Fruit fly (Drosophila melanogaster) whole organism, prepupa: Measurements from ENCODE around the gene beta'COP.

Experiments
- Blimp-1 ChIP-seq: fragments of 200-800 bp; sonication (Bioruptor generic); optimal IDR thresholded peaks from 3 replicates; lab custom pipeline; 2017; ENCODE audit warnings: missing biosample characterization, missing genetic modification characterization, mild to moderate bottlenecking, moderate library complexity, missing genetic modification reagents
- CG10669 ChIP-seq: fragments of 200-800 bp; sonication (Bioruptor generic); optimal IDR thresholded peaks from 3 replicates; lab custom pipeline; 2018; ENCODE audit warnings: missing biosample characterization, mild to moderate bottlenecking, missing genetic modification characterization, moderate library complexity
- CG11294 ChIP-seq: fragments of 200-800 bp; sonication (Bioruptor generic); IDR thresholded peaks from 2 replicates; pipeline ENCODE4 v1.3.6; 2022; ENCODE audit warnings: missing biosample characterization, missing genetic modification characterization
- CG11762 ChIP-seq: fragments of 200-800 bp; sonication (Bioruptor generic); optimal IDR thresholded peaks from 3 replicates; lab custom pipeline; 2016; ENCODE audit warnings: missing biosample characterization, missing genetic modification characterization; ENCODE audit not compliant: insufficient read depth
- CG11902 ChIP-seq: fragments of 200-800 bp; sonication (Bioruptor generic); optimal IDR thresholded peaks from 3 replicates; lab custom pipeline; 2016; ENCODE audit warnings: missing biosample characterization, missing genetic modification characterization
- CG15336 ChIP-seq: fragments of 200-800 bp; sonication (Bioruptor generic); IDR thresholded peaks from 2 replicates; pipeline ENCODE4 v1.3.6; 2022; ENCODE audit warnings: missing biosample characterization, missing genetic modification characterization
- CG1621 ChIP-seq: fragments of 200-800 bp; sonication (Bioruptor generic); optimal IDR thresholded peaks from 3 replicates; lab custom pipeline; 2018; ENCODE audit warnings: missing biosample characterization, mild to moderate bottlenecking, missing genetic modification characterization
- CG16779 ChIP-seq: fragments of 200-800 bp; sonication (Bioruptor generic); optimal IDR thresholded peaks from 3 replicates; lab custom pipeline; 2017; ENCODE audit warnings: missing biosample characterization, mild to moderate bottlenecking, missing genetic modification characterization
- CG3032 ChIP-seq: fragments of 200-800 bp; optimal IDR thresholded peaks from 2 replicates; lab custom pipeline; 2019; ENCODE audit warnings: missing biosample characterization, mild to moderate bottlenecking, missing genetic modification characterization, moderate library complexity
- CG31627 ChIP-seq: fragments of 200-800 bp; sonication (Bioruptor generic); optimal IDR thresholded peaks from 3 replicates; lab custom pipeline; 2016; ENCODE audit warnings: missing biosample characterization, missing genetic modification characterization
- CG32006 ChIP-seq: fragments of 200-800 bp; sonication (Bioruptor generic); optimal IDR thresholded peaks from 3 replicates; lab custom pipeline; 2017; ENCODE audit warnings: missing biosample characterization, mild to moderate bottlenecking, missing genetic modification characterization
- CG34406 ChIP-seq: fragments of 200-800 bp; sonication (Bioruptor generic); optimal IDR thresholded peaks from 3 replicates; lab custom pipeline; 2016; ENCODE audit warnings: missing biosample characterization, missing genetic modification characterization
- CG3919 ChIP-seq: fragments of 200-800 bp; sonication (Bioruptor generic); optimal IDR thresholded peaks from 3 replicates; lab custom pipeline; 2016; ENCODE audit warnings: missing biosample characterization, missing genetic modification characterization
- CG6163 ChIP-seq: fragments of 200-800 bp; sonication (Bioruptor generic); IDR thresholded peaks from 3 replicates; pipeline ENCODE4 v1.3.6; 2022; ENCODE audit warnings: missing biosample characterization, missing genetic modification characterization
- CG6276 ChIP-seq: fragments of 200-800 bp; sonication (Bioruptor generic); optimal IDR thresholded peaks from 2 replicates; lab custom pipeline; 2017; ENCODE audit warnings: missing biosample characterization, mild to moderate bottlenecking, missing genetic modification characterization
- CG6792 ChIP-seq: fragments of 200-800 bp; sonication (Bioruptor generic); optimal IDR thresholded peaks from 3 replicates; lab custom pipeline; 2016; ENCODE audit warnings: missing biosample characterization, missing genetic modification characterization
- CG6854 ChIP-seq: fragments of 200-800 bp; sonication (Bioruptor generic); optimal IDR thresholded peaks from 2 replicates; lab custom pipeline; 2017; ENCODE audit warnings: missing biosample characterization, mild to moderate bottlenecking, missing genetic modification characterization
- CG7368 ChIP-seq: fragments of 200-800 bp; sonication (Bioruptor generic); optimal IDR thresholded peaks from 3 replicates; lab custom pipeline; 2016; ENCODE audit warnings: missing biosample characterization, missing genetic modification characterization
- CG8319 ChIP-seq: fragments of 200-800 bp; sonication (Bioruptor generic); optimal IDR thresholded peaks from 3 replicates; lab custom pipeline; 2016; ENCODE audit warnings: missing biosample characterization, missing genetic modification characterization
- CG8632 ChIP-seq: fragments of 200-800 bp; sonication (Bioruptor generic); optimal IDR thresholded peaks from 3 replicates; lab custom pipeline; 2016; ENCODE audit warnings: missing biosample characterization, missing genetic modification characterization
- Eip75B ChIP-seq: fragments of 200-800 bp; sonication (Bioruptor generic); optimal IDR thresholded peaks from 3 replicates; lab custom pipeline; 2016; ENCODE audit warnings: missing biosample characterization, missing genetic modification characterization
- Eip78C ChIP-seq: fragments of 200-800 bp; sonication (Bioruptor generic); peaks from one replicate; lab custom pipeline; 2016; ENCODE audit warnings: missing biosample characterization, missing genetic modification characterization
- Eip93F ChIP-seq: fragments of 200-800 bp; sonication (Bioruptor generic); optimal IDR thresholded peaks from 2 replicates; lab custom pipeline; 2016; ENCODE audit warnings: missing biosample characterization, mild to moderate bottlenecking, missing genetic modification characterization
- Ets21C ChIP-seq: fragments of 200-800 bp; sonication (Bioruptor generic); optimal IDR thresholded peaks from 3 replicates; lab custom pipeline; 2016; ENCODE audit warnings: missing biosample characterization, missing genetic modification characterization
- Gug ChIP-seq: fragments of 200-800 bp; sonication (Bioruptor generic); IDR thresholded peaks from 2 replicates; pipeline ENCODE4 v1.3.6; 2022; ENCODE audit warnings: missing biosample characterization, missing genetic modification characterization
- Hr38 ChIP-seq: sonication (Bioruptor generic); optimal IDR thresholded peaks from 2 replicates; lab custom pipeline; 2016; ENCODE audit warnings: missing biosample characterization, missing genetic modification characterization
- Met ChIP-seq: fragments of 200-800 bp; sonication (Bioruptor generic); optimal IDR thresholded peaks from 3 replicates; lab custom pipeline; 2016; ENCODE audit warnings: missing biosample characterization, missing genetic modification characterization
- OdsH ChIP-seq: fragments of 200-800 bp; sonication (Bioruptor generic); optimal IDR thresholded peaks from 3 replicates; lab custom pipeline; 2016; ENCODE audit warnings: missing biosample characterization, missing genetic modification characterization
- Smox ChIP-seq: fragments of 200-800 bp; sonication (Bioruptor generic); optimal IDR thresholded peaks from 3 replicates; lab custom pipeline; 2016; ENCODE audit warnings: missing biosample characterization, missing genetic modification characterization
- Sox102F ChIP-seq: fragments of 200-800 bp; sonication (Bioruptor generic); optimal IDR thresholded peaks from 2 replicates; lab custom pipeline; 2016; ENCODE audit warnings: missing biosample characterization, mild to moderate bottlenecking, missing genetic modification characterization
- Sox15 ChIP-seq: fragments of 200-800 bp; sonication (Bioruptor generic); optimal IDR thresholded peaks from 3 replicates; lab custom pipeline; 2016; ENCODE audit warnings: missing biosample characterization, missing genetic modification characterization
- achi ChIP-seq: fragments of 200-800 bp; sonication (Bioruptor generic); optimal IDR thresholded peaks from 3 replicates; lab custom pipeline; 2016; ENCODE audit warnings: missing biosample characterization, missing genetic modification characterization
- acj6 ChIP-seq: fragments of 200-800 bp; sonication (Bioruptor generic); optimal IDR thresholded peaks from 3 replicates; lab custom pipeline; 2016; ENCODE audit warnings: missing biosample characterization, missing genetic modification characterization
- cyc ChIP-seq: fragments of 200-800 bp; sonication (Bioruptor generic); optimal IDR thresholded peaks from 3 replicates; lab custom pipeline; 2016; ENCODE audit warnings: missing biosample characterization, missing genetic modification characterization
- dac ChIP-seq: fragments of 200-800 bp; sonication (Bioruptor generic); optimal IDR thresholded peaks from 2 replicates; lab custom pipeline; 2017; ENCODE audit warnings: missing biosample characterization, mild to moderate bottlenecking, missing genetic modification characterization
- dsx ChIP-seq: fragments of 200-800 bp; optimal IDR thresholded peaks from 3 replicates; lab custom pipeline; 2019; ENCODE audit warnings: missing biosample characterization, mild to moderate bottlenecking, missing genetic modification characterization, moderate library complexity; ENCODE audit not compliant: poor library complexity, severe bottlenecking
- eg ChIP-seq: fragments of 200-800 bp; sonication (Bioruptor generic); IDR thresholded peaks from 3 replicates; pipeline ENCODE4 v1.3.6; 2022; ENCODE audit warnings: missing biosample characterization, missing genetic modification characterization
- esn ChIP-seq: fragments of 200-800 bp; sonication (Bioruptor generic); optimal IDR thresholded peaks from 2 replicates; lab custom pipeline; 2016; ENCODE audit warnings: missing biosample characterization, mild to moderate bottlenecking, missing genetic modification characterization, moderate library complexity
- fd59A ChIP-seq: fragments of 200-800 bp; sonication (Bioruptor generic); optimal IDR thresholded peaks from 2 replicates; lab custom pipeline; 2017; ENCODE audit warnings: missing biosample characterization, mild to moderate bottlenecking, missing genetic modification characterization, missing genetic modification reagents
- fd85E ChIP-seq: fragments of 200-800 bp; sonication (Bioruptor generic); optimal IDR thresholded peaks from 3 replicates; lab custom pipeline; 2016; ENCODE audit warnings: missing biosample characterization, missing genetic modification characterization
- fkh ChIP-seq: fragments of 200-800 bp; sonication (Bioruptor generic); optimal IDR thresholded peaks from 3 replicates; lab custom pipeline; 2017; ENCODE audit warnings: missing biosample characterization, mild to moderate bottlenecking, missing genetic modification characterization, moderate library complexity
- lz ChIP-seq: fragments of 200-800 bp; sonication (Bioruptor generic); optimal IDR thresholded peaks from 3 replicates; lab custom pipeline; 2016; ENCODE audit warnings: missing biosample characterization, missing genetic modification characterization
- spab ChIP-seq: fragments of 200-800 bp; sonication (Bioruptor generic); optimal IDR thresholded peaks from 2 replicates; lab custom pipeline; 2017; ENCODE audit warnings: missing biosample characterization, mild to moderate bottlenecking, missing genetic modification characterization, missing genetic modification reagents
- ss ChIP-seq, 2 experiments: fragments of 200-800 bp; sonication (Bioruptor generic); optimal IDR thresholded peaks; 2 replicates in 1 of 2; 3 replicates in 1 of 2; lab custom pipeline; 2017 to 2018; ENCODE audit warnings: mild to moderate bottlenecking in 2 of 2, missing biosample characterization in 2 of 2, missing genetic modification characterization in 2 of 2, moderate library complexity in 1 of 2
- svp ChIP-seq: fragments of 200-800 bp; sonication (Bioruptor generic); peaks from one replicate; lab custom pipeline; 2016; ENCODE audit warnings: missing biosample characterization, missing genetic modification characterization
- topi ChIP-seq: fragments of 200-800 bp; sonication (Bioruptor generic); optimal IDR thresholded peaks from 3 replicates; lab custom pipeline; 2016; ENCODE audit warnings: missing biosample characterization, missing genetic modification characterization
- vri ChIP-seq: fragments of 200-800 bp; sonication (Bioruptor generic); optimal IDR thresholded peaks from 3 replicates; lab custom pipeline; 2016; ENCODE audit warnings: missing biosample characterization, mild to moderate bottlenecking, missing genetic modification characterization

The beta'COP gene

DNA sequence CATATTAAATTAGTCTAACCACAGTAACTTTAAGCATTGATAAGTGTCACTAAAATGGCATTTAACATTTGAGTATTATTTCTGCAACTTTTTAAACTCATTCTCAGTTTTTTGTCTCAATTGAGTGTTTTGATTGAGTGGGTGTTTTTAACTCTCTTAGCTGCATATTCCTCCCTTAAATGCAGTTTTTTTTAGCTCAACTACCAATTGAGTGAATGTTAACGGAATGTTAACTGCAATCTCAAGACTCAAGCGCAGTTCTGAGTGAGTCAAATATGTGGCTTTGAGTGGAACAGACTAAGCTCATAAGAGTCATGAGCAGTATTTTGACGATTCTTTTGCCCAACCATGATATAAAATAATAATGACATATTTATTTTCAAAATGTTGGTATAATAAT, 15.7 kb upstream of the beta'COP start:
- no peak for TF ChIP-seq dac
- no peak for TF ChIP-seq spab (GFP tag; lab: Kevin White, UChicago)
- TF ChIP-seq Eip78C (GFP tag; lab: Kevin White, UChicago): no peak
- TF ChIP-seq CG8632 (GFP tag; lab: Kevin White, UChicago): no peak
- no peak for TF ChIP-seq CG8319 (GFP tag; lab: Kevin White, UChicago)
- no peak for TF ChIP-seq svp (GFP tag; lab: Kevin White, UChicago)
- no peak for TF ChIP-seq cyc (GFP tag; lab: Kevin White, UChicago)
- no peak for TF ChIP-seq lz (GFP tag; lab: Kevin White, UChicago)
- TF ChIP-seq CG3032 (tag; lab: Kevin White, UChicago): no peak
- no peak for TF ChIP-seq OdsH (GFP tag; lab: Kevin White, UChicago)
- no peak for TF ChIP-seq Smox (GFP tag; lab: Kevin White, UChicago)
- TF ChIP-seq CG32006 (GFP tag; lab: Kevin White, UChicago): no peak
- TF ChIP-seq esn: no peak
- no peak for TF ChIP-seq fd85E (GFP tag; lab: Kevin White, UChicago)
- no peak for TF ChIP-seq ss (GFP tag; optimal IDR thresholded peaks at IDR 0.05; lab: Kevin White, UChicago)
- no peak for TF ChIP-seq vri (GFP tag; lab: Kevin White, UChicago)
- no peak for TF ChIP-seq Hr38 (GFP tag; lab: Kevin White, UChicago)
- TF ChIP-seq, all 60 proteins: peak for 0

DNA sequence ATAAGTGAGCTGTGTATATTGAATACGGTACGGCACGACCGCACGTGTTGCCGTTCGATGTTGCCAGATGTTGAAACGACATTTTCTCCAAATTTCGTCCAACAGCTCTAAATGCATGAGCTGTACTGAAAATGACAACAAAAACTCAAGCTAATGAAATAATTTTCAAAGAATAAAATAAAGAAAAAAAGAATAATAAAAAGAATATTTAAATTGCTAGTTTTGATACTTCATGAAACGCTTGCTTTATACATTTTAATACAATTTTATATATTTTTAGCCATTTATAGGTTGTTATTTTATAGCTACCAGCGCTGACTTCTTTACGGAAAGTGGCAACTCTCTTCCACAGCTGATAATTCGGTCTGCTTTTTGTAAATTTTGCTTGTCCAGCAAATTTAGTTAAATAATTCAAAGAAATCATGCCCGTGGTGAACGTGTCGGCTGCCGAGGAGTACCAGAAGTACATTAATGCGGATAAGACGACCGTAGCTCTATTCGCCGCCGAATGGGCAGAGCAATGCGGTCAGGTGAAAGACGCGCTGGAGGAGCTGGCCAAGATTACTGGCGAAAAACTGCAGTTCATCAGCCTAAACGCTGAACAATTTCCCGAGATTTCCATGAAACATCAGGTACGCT, 12.5 kb upstream of the beta'COP start, which contains the start of the genes Nnp-1 and Grx3:
Nnp-1 (minus strand) TSS at position 81 of the 639 bp plus-strand sequence.
Grx3 (plus strand) TSS at position 339 of the 639 bp plus-strand sequence.
- TF ChIP-seq Eip75B: no peak
- no peak for TF ChIP-seq fkh (GFP tag; lab: Kevin White, UChicago)
- TF ChIP-seq Eip78C (GFP tag; lab: Kevin White, UChicago): no peak
- TF ChIP-seq CG7368 (GFP tag; lab: Kevin White, UChicago): no peak
- no peak for TF ChIP-seq fd59A (GFP tag; lab: Kevin White, UChicago)
- TF ChIP-seq dac: no peak
- TF ChIP-seq Sox102F: no peak
- peak; percentile 48 for TF ChIP-seq lz (GFP tag; lab: Kevin White, UChicago)
- peak; percentile 27 for TF ChIP-seq CG31627 (GFP tag; lab: Kevin White, UChicago)
- TF ChIP-seq CG3032 (tag; lab: Kevin White, UChicago): no peak
- no peak for TF ChIP-seq Eip93F (GFP tag; lab: Kevin White, UChicago)
- TF ChIP-seq CG6276 (GFP tag; lab: Kevin White, UChicago): no peak
- TF ChIP-seq CG11902 (GFP tag; lab: Kevin White, UChicago): peak; percentile 26
- peak; percentile 22 for TF ChIP-seq CG8319 (GFP tag; lab: Kevin White, UChicago)
- no peak for TF ChIP-seq Blimp-1 (GFP tag; lab: Kevin White, UChicago)
- no peak for TF ChIP-seq CG11294
- no peak for TF ChIP-seq OdsH (GFP tag; lab: Kevin White, UChicago)
- TF ChIP-seq CG34406 (GFP tag; lab: Kevin White, UChicago): peak; percentile 43
- TF ChIP-seq eg: peak; percentile 32; the same call in 1 of the 3 replicates
- no peak for TF ChIP-seq CG6163
- TF ChIP-seq CG32006 (GFP tag; lab: Kevin White, UChicago): no peak
- TF ChIP-seq CG3919: no peak
- TF ChIP-seq cyc (GFP tag; lab: Kevin White, UChicago): peak; percentile 35
- no peak for TF ChIP-seq Hr38 (GFP tag; lab: Kevin White, UChicago)
- TF ChIP-seq Smox (GFP tag; lab: Kevin White, UChicago): peak; percentile 39
- no peak for TF ChIP-seq CG6854 (GFP tag; lab: Kevin White, UChicago)
- no peak for TF ChIP-seq ss (GFP tag; optimal IDR thresholded peaks at IDR 0.05; lab: Kevin White, UChicago)
- TF ChIP-seq CG6792 (GFP tag; lab: Kevin White, UChicago): no peak
- TF ChIP-seq CG1621 (tag; lab: Kevin White, UChicago): peak; percentile 75
- peak; percentile 59 for TF ChIP-seq acj6 (GFP tag; lab: Kevin White, UChicago)
- peak; percentile 20 for TF ChIP-seq Sox15
- TF ChIP-seq spab (GFP tag; lab: Kevin White, UChicago): no peak
- TF ChIP-seq topi (GFP tag; lab: Kevin White, UChicago): no peak
- no peak for TF ChIP-seq CG10669 (GFP tag; lab: Kevin White, UChicago)
- TF ChIP-seq CG15336 (GFP tag; lab: Robert Waterston, UW): no peak
- no peak for TF ChIP-seq Gug (GFP tag; lab: Robert Waterston, UW)
- TF ChIP-seq achi (GFP tag; lab: Kevin White, UChicago): peak; percentile 52
- peak; percentile 20 for TF ChIP-seq Ets21C (GFP tag; lab: Kevin White, UChicago)
- no peak for TF ChIP-seq fd85E (GFP tag; lab: Kevin White, UChicago)
- TF ChIP-seq CG16779 (tag; lab: Kevin White, UChicago): no peak
- TF ChIP-seq dsx: no peak
- TF ChIP-seq CG11762: no peak
- TF ChIP-seq vri (GFP tag; lab: Kevin White, UChicago): no peak
- no peak for TF ChIP-seq Met
